Fruit fly (Drosophila melanogaster) S2 (cell line): Measurements from ENCODE around the gene CG15548.

ENCODE experiments used
- CG8478 ChIP-seq: fragments of >200 bp; optimal IDR thresholded peaks from 2 replicates; lab custom pipeline; 2018
- CTCF ChIP-seq, 2 experiments: fragments of >200 bp; optimal IDR thresholded peaks; 2 replicates each; lab custom pipeline; 2018

- TF ChIP-seq CG8478: no peak
- no peak for TF ChIP-seq CTCF (optimal IDR thresholded peaks at IDR 0.05; lab: Kevin White, UChicago)
Observed at dm6 chr3R:30918872-30919271, 40.6 kb upstream of the CG15548 start.
